Worm (Caenorhabditis elegans) whole organism, L3 larva: Measurements from ENCODE around the gene EEED8.15.

ENCODE experiments used
- ZK546.5 ChIP-seq: sonication (generic microtip); optimal IDR thresholded peaks from 2 replicates; lab custom pipeline; 2017; ENCODE audit warnings: missing biosample characterization, missing genetic modification characterization
- aly-2 ChIP-seq: fragments of 150-350 bp; optimal IDR thresholded peaks from 2 replicates; lab custom pipeline; 2014; ENCODE audit warnings: missing biosample characterization, missing genetic modification characterization
- ama-1 ChIP-seq: fragments of 150-350 bp; optimal IDR thresholded peaks from 2 replicates; lab custom pipeline; 2018
- ceh-82 ChIP-seq: fragments of 150-350 bp; optimal IDR thresholded peaks from 2 replicates; lab custom pipeline; 2014; ENCODE audit warnings: missing biosample characterization, missing genetic modification characterization
- ceh-9 ChIP-seq: sonication (generic microtip); optimal IDR thresholded peaks from 2 replicates; lab custom pipeline; 2018; ENCODE audit warnings: missing biosample characterization, missing genetic modification characterization
- egl-27 ChIP-seq: sonication (generic microtip); optimal IDR thresholded peaks from 4 replicates; lab custom pipeline; 2017; ENCODE audit warnings: missing biosample characterization, missing genetic modification reagents, missing genetic modification characterization
- egl-5 ChIP-seq: fragments of 150-350 bp; optimal IDR thresholded peaks from 2 replicates; lab custom pipeline; 2017; ENCODE audit warnings: missing biosample characterization, missing genetic modification reagents, missing genetic modification characterization, inconsistent platforms
- elt-1 ChIP-seq: fragments of 150-350 bp; optimal IDR thresholded peaks from 2 replicates; lab custom pipeline; 2014; ENCODE audit warnings: missing biosample characterization, missing genetic modification characterization
- elt-2 ChIP-seq: sonication (generic microtip); optimal IDR thresholded peaks from 2 replicates; lab custom pipeline; 2016; ENCODE audit warnings: missing genetic modification reagents, mild to moderate bottlenecking, missing genetic modification characterization, missing compliant biosample characterization
- elt-3 ChIP-seq, 3 experiments: fragments of 150-350 bp in 1 of 3; sonication (generic microtip) in 2 of 3; optimal IDR thresholded peaks; 2 replicates in 2 of 3; 4 replicates in 1 of 3; lab custom pipeline; 2014 to 2017; ENCODE audit warnings: missing biosample characterization in 3 of 3, missing genetic modification characterization in 3 of 3
- fkh-10 ChIP-seq: sonication (generic microtip); optimal IDR thresholded peaks from 2 replicates; lab custom pipeline; 2017; ENCODE audit warnings: missing biosample characterization, missing genetic modification reagents, missing genetic modification characterization
- fkh-2 ChIP-seq: fragments of 150-350 bp; optimal IDR thresholded peaks from 2 replicates; lab custom pipeline; 2014; ENCODE audit warnings: missing biosample characterization, missing genetic modification reagents, missing genetic modification characterization
- fos-1 ChIP-seq: fragments of 150-350 bp; optimal IDR thresholded peaks from 2 replicates; lab custom pipeline; 2014; ENCODE audit warnings: missing biosample characterization, missing genetic modification characterization
- hmg-11 ChIP-seq: sonication (generic microtip); optimal IDR thresholded peaks from 2 replicates; lab custom pipeline; 2016; ENCODE audit warnings: missing genetic modification characterization, missing compliant biosample characterization
- jun-1 ChIP-seq: fragments of 150-350 bp; optimal IDR thresholded peaks from 2 replicates; lab custom pipeline; 2014; ENCODE audit warnings: missing biosample characterization, missing genetic modification reagents, missing genetic modification characterization
- lin-39 ChIP-seq: fragments of 150-350 bp; optimal IDR thresholded peaks from 2 replicates; lab custom pipeline; 2018; ENCODE audit warnings: missing biosample characterization, missing genetic modification reagents, missing genetic modification characterization
- lsy-12 ChIP-seq: sonication (generic microtip); optimal IDR thresholded peaks from 2 replicates; lab custom pipeline; 2016; ENCODE audit warnings: mild to moderate bottlenecking, missing genetic modification characterization, missing compliant biosample characterization
- mdl-1 ChIP-seq: fragments of 150-350 bp; optimal IDR thresholded peaks from 2 replicates; lab custom pipeline; 2014; ENCODE audit warnings: missing biosample characterization, missing genetic modification characterization
- mml-1 ChIP-seq: fragments of 150-350 bp; sonication (generic microtip); optimal IDR thresholded peaks from 3 replicates; lab custom pipeline; 2014; ENCODE audit warnings: missing biosample characterization, missing genetic modification characterization
- nfya-1 ChIP-seq: sonication (generic microtip); optimal IDR thresholded peaks from 2 replicates; lab custom pipeline; 2017; ENCODE audit warnings: missing genetic modification characterization, mild to moderate bottlenecking, missing compliant biosample characterization, antibody characterized with exemption, moderate library complexity; ENCODE audit not compliant: insufficient read depth
- nhr-11 ChIP-seq: fragments of 150-350 bp; optimal IDR thresholded peaks from 2 replicates; lab custom pipeline; 2014; ENCODE audit warnings: missing biosample characterization, missing genetic modification characterization
- nhr-23 ChIP-seq: fragments of 150-350 bp; optimal IDR thresholded peaks from 2 replicates; lab custom pipeline; 2014; ENCODE audit warnings: missing biosample characterization, missing genetic modification reagents, missing genetic modification characterization
- nhr-237 ChIP-seq: fragments of 150-350 bp; optimal IDR thresholded peaks from 2 replicates; lab custom pipeline; 2014; ENCODE audit warnings: missing biosample characterization, missing genetic modification characterization
- nhr-25 ChIP-seq: sonication (generic microtip); optimal IDR thresholded peaks from 2 replicates; lab custom pipeline; 2017; ENCODE audit warnings: missing biosample characterization, missing genetic modification characterization
- nhr-67 ChIP-seq: fragments of 150-350 bp; optimal IDR thresholded peaks from 2 replicates; lab custom pipeline; 2014; ENCODE audit warnings: missing biosample characterization, missing genetic modification characterization
- nhr-76 ChIP-seq: fragments of 150-350 bp; sonication (generic microtip); optimal IDR thresholded peaks from 5 replicates; lab custom pipeline; 2014; ENCODE audit warnings: missing biosample characterization, missing genetic modification characterization
- nhr-77 ChIP-seq: fragments of 150-350 bp; optimal IDR thresholded peaks from 2 replicates; lab custom pipeline; 2014; ENCODE audit warnings: missing biosample characterization, missing genetic modification characterization
- pha-4 ChIP-seq: fragments of 150-350 bp; optimal IDR thresholded peaks from 2 replicates; lab custom pipeline; 2014; ENCODE audit warnings: missing biosample characterization, missing genetic modification reagents, missing genetic modification characterization
- pqm-1 ChIP-seq: fragments of 150-350 bp; optimal IDR thresholded peaks from 2 replicates; lab custom pipeline; 2017; ENCODE audit warnings: missing biosample characterization, missing genetic modification characterization, inconsistent platforms
- sea-2 ChIP-seq: fragments of 150-350 bp; sonication (generic microtip); optimal IDR thresholded peaks from 4 replicates; lab custom pipeline; 2014; ENCODE audit warnings: missing biosample characterization, missing genetic modification reagents, missing genetic modification characterization
- skn-1 ChIP-seq: fragments of 150-350 bp; optimal IDR thresholded peaks from 2 replicates; lab custom pipeline; 2014; ENCODE audit warnings: missing biosample characterization, missing genetic modification characterization
- snpc-4 ChIP-seq: fragments of 150-350 bp; optimal IDR thresholded peaks from 2 replicates; lab custom pipeline; 2014; ENCODE audit warnings: missing biosample characterization, missing genetic modification characterization
- unc-62 ChIP-seq: fragments of 150-350 bp; sonication (generic microtip); optimal IDR thresholded peaks from 4 replicates; lab custom pipeline; 2014; ENCODE audit warnings: missing biosample characterization, missing genetic modification reagents, missing genetic modification characterization
- zag-1 ChIP-seq: fragments of 150-350 bp; optimal IDR thresholded peaks from 2 replicates; lab custom pipeline; 2014; ENCODE audit warnings: missing biosample characterization, missing genetic modification characterization
- ztf-11 ChIP-seq: fragments of 150-350 bp; optimal IDR thresholded peaks from 2 replicates; lab custom pipeline; 2014; ENCODE audit warnings: missing biosample characterization, missing genetic modification characterization
- ztf-4 ChIP-seq: fragments of 150-350 bp; optimal IDR thresholded peaks from 2 replicates; lab custom pipeline; 2014; ENCODE audit warnings: missing biosample characterization, missing genetic modification characterization

EEED8.15 gene

DNA sequence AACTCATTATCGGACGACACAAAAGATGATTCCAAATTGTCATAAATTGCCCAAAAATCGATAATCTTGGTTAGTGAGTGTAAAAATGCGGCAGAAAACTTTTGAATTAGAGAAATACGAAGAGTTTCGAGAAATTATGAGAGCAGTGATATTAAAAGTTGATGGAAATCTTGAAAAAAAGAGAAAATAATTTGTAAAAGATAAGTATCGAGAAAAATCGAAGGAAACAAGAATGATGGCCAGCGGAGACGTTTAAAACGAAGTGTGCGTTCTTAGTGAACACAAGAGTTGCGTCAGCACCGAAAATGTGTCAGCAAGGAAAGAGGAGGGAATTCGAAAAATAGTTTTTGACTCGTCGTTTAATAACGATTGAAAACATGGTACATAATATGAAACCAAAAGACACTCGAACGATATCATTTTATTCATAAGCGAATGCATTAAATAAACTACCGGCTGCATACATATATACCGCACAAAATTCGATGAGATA lies 29.2 kb upstream of the EEED8.15 start, which contains the start of gene ndx-6 (continued):
- no peak for TF ChIP-seq unc-62
- no peak for TF ChIP-seq ceh-9 (tag; lab: Kevin White, UChicago)
- TF ChIP-seq nhr-67 = no peak
- TF ChIP-seq ztf-11 (tag; lab: Kevin White, UChicago) = no peak
- peak; percentile 51 for TF ChIP-seq hmg-11
- no peak for TF ChIP-seq mdl-1 (tag; lab: Kevin White, UChicago)
- TF ChIP-seq mml-1 (tag; lab: Kevin White, UChicago) = no peak
- no peak for TF ChIP-seq fkh-10 (GFP tag; lab: Kevin White, UChicago)
- TF ChIP-seq nhr-76 (tag; lab: Kevin White, UChicago) = no peak
- peak; percentile 73 for TF ChIP-seq ama-1 (lab: Kevin White, UChicago)
- no peak for TF ChIP-seq egl-27 (tag; lab: Kevin White, UChicago)
- peak; percentile 92 for TF ChIP-seq nhr-25 (tag; lab: Kevin White, UChicago)
- TF ChIP-seq skn-1 = peak; percentile 57
- peak; percentile 82 for TF ChIP-seq nfya-1 (tag; lab: Kevin White, UChicago)
- peak; percentile 79 for TF ChIP-seq lin-39 (tag; lab: Kevin White, UChicago)
- TF ChIP-seq nhr-77 = no peak

DNA sequence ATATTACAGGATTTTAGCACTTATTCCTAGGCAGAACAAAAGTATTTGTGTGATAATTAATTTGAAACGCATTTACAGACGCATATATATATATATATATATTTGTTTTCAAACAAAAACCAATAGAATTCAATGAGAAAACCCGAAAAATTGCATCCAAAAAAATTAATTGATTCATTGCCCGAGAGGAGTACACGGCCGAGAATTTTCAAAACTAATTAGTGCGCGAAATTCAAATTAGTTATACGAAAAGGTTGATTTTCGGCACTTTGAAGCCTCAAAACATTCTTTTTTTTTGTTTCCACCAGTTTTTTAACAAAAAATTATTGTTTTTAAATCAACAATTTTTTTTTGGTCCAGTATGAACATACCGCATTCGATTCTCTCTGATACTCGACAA lies 27.6 kb upstream of the EEED8.15 start:
- no peak for TF ChIP-seq snpc-4 (tag; lab: Kevin White, UChicago)
- no peak for TF ChIP-seq elt-1 (tag; lab: Kevin White, UChicago)
- no peak for TF ChIP-seq nhr-23 (tag; lab: Kevin White, UChicago)
- TF ChIP-seq ztf-4 (tag; lab: Kevin White, UChicago) = no peak
- no peak for TF ChIP-seq nhr-25 (tag; lab: Kevin White, UChicago)
- no peak for TF ChIP-seq hmg-11
- no peak for TF ChIP-seq pqm-1 (tag; lab: Kevin White, UChicago)
- no peak for TF ChIP-seq mml-1 (tag; lab: Kevin White, UChicago)
- no peak for TF ChIP-seq ZK546.5 (tag; lab: Kevin White, UChicago)
- TF ChIP-seq egl-5 (tag; lab: Kevin White, UChicago) = no peak
- TF ChIP-seq ztf-11 (tag; lab: Kevin White, UChicago) = no peak
- TF ChIP-seq ceh-82 (tag; lab: Kevin White, UChicago) = no peak
- no peak for TF ChIP-seq egl-27 (tag; lab: Kevin White, UChicago)

DNA sequence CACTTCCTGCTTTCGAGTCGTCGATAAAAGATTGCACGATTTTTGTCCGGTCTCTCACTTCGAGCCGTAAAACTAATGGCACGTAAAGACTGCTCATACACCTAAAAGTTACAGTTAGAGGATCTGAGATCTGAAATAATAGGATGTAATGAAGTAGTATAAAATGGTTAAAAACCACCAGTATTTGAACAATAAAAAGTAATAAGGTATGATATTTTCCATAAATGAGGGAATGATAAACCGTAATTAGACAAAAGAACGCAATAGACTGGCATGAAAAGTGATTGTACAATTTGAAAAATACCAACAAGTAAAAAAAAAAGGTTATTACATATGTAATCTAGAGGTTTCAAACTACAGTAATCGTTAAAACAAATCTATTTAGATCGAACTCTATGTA lies 25.9 kb upstream of the EEED8.15 start, which contains the start of gene brap-2:
Gene brap-2, minus strand, starts transcription at position 101 of the 400 bp plus-strand sequence.
- TF ChIP-seq fkh-2 (tag; lab: Kevin White, UChicago) = no peak
- TF ChIP-seq elt-2 = no peak
- no peak for TF ChIP-seq nhr-67
- TF ChIP-seq fos-1 (tag; lab: Kevin White, UChicago) = no peak

DNA sequence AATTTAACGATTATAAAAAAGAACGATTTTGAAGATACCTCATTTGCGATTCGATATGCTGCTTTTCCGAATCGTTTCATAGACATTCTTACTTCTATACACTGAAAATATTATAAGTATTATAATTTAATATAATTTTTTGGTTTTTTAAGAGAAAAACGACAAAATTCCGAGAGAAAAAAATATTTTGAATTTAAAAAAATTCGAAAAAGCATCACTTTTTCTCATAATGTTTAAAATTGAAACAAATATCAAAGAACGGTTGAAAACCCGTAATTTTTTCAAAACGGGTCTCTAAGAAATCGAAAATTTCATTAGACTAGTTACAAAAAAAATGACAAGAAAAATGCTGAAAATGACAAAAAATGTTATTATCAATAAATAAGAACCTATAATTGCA lies 23.4 kb upstream of the EEED8.15 start, which contains the start of gene pink-1:
Gene pink-1, minus strand, starts transcription at position 101 of the 400 bp plus-strand sequence.
- TF ChIP-seq zag-1 = no peak
- TF ChIP-seq nhr-67 = no peak
- TF ChIP-seq nhr-11 (tag; lab: Kevin White, UChicago) = no peak
- no peak for TF ChIP-seq nhr-237 (tag; lab: Kevin White, UChicago)
- no peak for TF ChIP-seq nhr-25 (tag; lab: Kevin White, UChicago)
- no peak for TF ChIP-seq pha-4 (tag; lab: Kevin White, UChicago)
- TF ChIP-seq lsy-12 (tag; lab: Kevin White, UChicago) = no peak
- TF ChIP-seq hmg-11 = no peak
- TF ChIP-seq sea-2 = no peak
- TF ChIP-seq ztf-4 (tag; lab: Kevin White, UChicago) = no peak
- TF ChIP-seq mdl-1 (tag; lab: Kevin White, UChicago) = no peak
- no peak for TF ChIP-seq skn-1
- TF ChIP-seq jun-1 (tag; lab: Kevin White, UChicago) = no peak
- no peak for TF ChIP-seq elt-3 (tag; optimal IDR thresholded peaks at IDR 0.05; lab: Kevin White, UChicago)
- no peak for TF ChIP-seq aly-2 (tag; lab: Kevin White, UChicago)
- TF ChIP-seq ztf-11 (tag; lab: Kevin White, UChicago) = no peak
